Worm (Caenorhabditis elegans) whole organism, L4 larva: Measurements from ENCODE around the gene C17C3.1.

Experiments
- F26F4.8 ChIP-seq: fragments of 200-800 bp; sonication (Bioruptor generic); conservative IDR thresholded peaks from 2 replicates; pipeline ENCODE4 v1.3.6; 2022; ENCODE audit warnings: missing genetic modification characterization, missing compliant biosample characterization
- F49E8.2 ChIP-seq: sonication (generic microtip); optimal IDR thresholded peaks from 2 replicates; lab custom pipeline; 2016; ENCODE audit warnings: missing compliant biosample characterization, mild to moderate bottlenecking, missing genetic modification characterization, borderline replicate concordance
- T26A8.4 ChIP-seq: fragments of 200-800 bp; sonication (Bioruptor generic); IDR thresholded peaks from 2 replicates; pipeline ENCODE4 v1.3.6; 2022; ENCODE audit warnings: missing genetic modification characterization, missing compliant biosample characterization
- Y5F2A.4 ChIP-seq: fragments of 200-800 bp; sonication (Bioruptor generic); optimal IDR thresholded peaks from 2 replicates; lab custom pipeline; 2018; ENCODE audit warnings: mild to moderate bottlenecking, missing genetic modification characterization, missing compliant biosample characterization
- ZK337.2 ChIP-seq: fragments of 200-800 bp; sonication (Bioruptor generic); IDR thresholded peaks from 2 replicates; pipeline ENCODE4 v1.3.6; 2022; ENCODE audit warnings: missing genetic modification reagents, missing genetic modification characterization, missing compliant biosample characterization
- ZK546.5 ChIP-seq, 2 experiments: sonication (generic microtip); optimal IDR thresholded peaks; 2 replicates each; lab custom pipeline; 2017; ENCODE audit warnings: missing biosample characterization in 2 of 2, missing genetic modification characterization in 2 of 2
- aly-2 ChIP-seq: sonication (generic microtip); optimal IDR thresholded peaks from 2 replicates; lab custom pipeline; 2018; ENCODE audit warnings: missing biosample characterization, missing genetic modification characterization
- ama-1 ChIP-seq: fragments of 150-350 bp; optimal IDR thresholded peaks from 2 replicates; lab custom pipeline; 2014; ENCODE audit warnings: inconsistent platforms, mixed read lengths
- ceh-32 ChIP-seq: sonication (generic microtip); optimal IDR thresholded peaks from 2 replicates; lab custom pipeline; 2016; ENCODE audit warnings: mild to moderate bottlenecking, missing genetic modification characterization, missing compliant biosample characterization; ENCODE audit not compliant: poor library complexity
- ceh-82 ChIP-seq: sonication (generic microtip); optimal IDR thresholded peaks from 2 replicates; lab custom pipeline; 2017; ENCODE audit warnings: missing biosample characterization, missing genetic modification characterization
- daf-16 ChIP-seq, 3 experiments: sonication (generic microtip); optimal IDR thresholded peaks; 2 replicates each; lab custom pipeline; 2016 to 2017; ENCODE audit warnings: missing genetic modification characterization in 3 of 3, missing genetic modification reagents in 3 of 3, mild to moderate bottlenecking in 2 of 3, missing compliant biosample characterization in 2 of 3, missing biosample characterization in 1 of 3, moderate library complexity in 1 of 3
- dmd-6 ChIP-seq: fragments of 200-800 bp; sonication (Bioruptor generic); IDR thresholded peaks from 2 replicates; pipeline ENCODE4 v1.3.6; 2022; ENCODE audit warnings: missing genetic modification reagents, missing genetic modification characterization, missing compliant biosample characterization
- dve-1 ChIP-seq: sonication (generic microtip); optimal IDR thresholded peaks from 2 replicates; lab custom pipeline; 2017; ENCODE audit warnings: antibody characterized with exemption, mild to moderate bottlenecking, missing genetic modification characterization, missing compliant biosample characterization; ENCODE audit not compliant: insufficient read depth
- egl-43 ChIP-seq: fragments of 200-800 bp; sonication (Bioruptor generic); IDR thresholded peaks from 2 replicates; pipeline ENCODE4 v1.3.6; 2022; ENCODE audit warnings: missing genetic modification reagents, missing genetic modification characterization, missing compliant biosample characterization
- hlh-11 ChIP-seq: fragments of 200-800 bp; sonication (Bioruptor generic); optimal IDR thresholded peaks from 2 replicates; lab custom pipeline; 2018; ENCODE audit warnings: mild to moderate bottlenecking, missing genetic modification characterization, missing compliant biosample characterization
- hmg-1.1 ChIP-seq: fragments of 200-800 bp; sonication (Bioruptor generic); IDR thresholded peaks from 2 replicates; pipeline ENCODE4 v1.3.6; 2022; ENCODE audit warnings: missing genetic modification reagents, missing genetic modification characterization, missing compliant biosample characterization
- lin-39 ChIP-seq: fragments of 150-350 bp; optimal IDR thresholded peaks from 2 replicates; lab custom pipeline; 2014; ENCODE audit warnings: missing biosample characterization, missing genetic modification reagents, missing genetic modification characterization
- lir-3 ChIP-seq: sonication (generic microtip); optimal IDR thresholded peaks from 2 replicates; lab custom pipeline; 2016; ENCODE audit warnings: mild to moderate bottlenecking, missing genetic modification characterization, missing compliant biosample characterization
- mdl-1 ChIP-seq, 2 experiments: fragments of 150-350 bp in 1 of 2; sonication (generic microtip) in 1 of 2; optimal IDR thresholded peaks; 2 replicates each; lab custom pipeline; 2014 to 2017; ENCODE audit warnings: missing biosample characterization in 2 of 2, missing genetic modification characterization in 2 of 2
- nhr-102 ChIP-seq: sonication (generic microtip); optimal IDR thresholded peaks from 2 replicates; lab custom pipeline; 2016; ENCODE audit warnings: mild to moderate bottlenecking, missing genetic modification characterization, moderate library complexity, missing compliant biosample characterization
- nhr-11 ChIP-seq: fragments of 150-350 bp; optimal IDR thresholded peaks from 2 replicates; lab custom pipeline; 2014; ENCODE audit warnings: missing biosample characterization, missing genetic modification characterization
- nhr-237 ChIP-seq: sonication (generic microtip); optimal IDR thresholded peaks from 2 replicates; lab custom pipeline; 2017; ENCODE audit warnings: missing biosample characterization, missing genetic modification characterization
- nhr-28 ChIP-seq: fragments of 150-350 bp; optimal IDR thresholded peaks from 2 replicates; lab custom pipeline; 2014; ENCODE audit warnings: missing biosample characterization, missing genetic modification characterization
- nhr-41 ChIP-seq: fragments of 200-800 bp; sonication (Bioruptor generic); IDR thresholded peaks from 2 replicates; pipeline ENCODE4 v1.3.6; 2022; ENCODE audit warnings: missing genetic modification reagents, missing genetic modification characterization, missing compliant biosample characterization
- nhr-42 ChIP-seq: fragments of 200-800 bp; sonication (Bioruptor generic); IDR thresholded peaks from 2 replicates; pipeline ENCODE4 v1.3.6; 2022; ENCODE audit warnings: missing genetic modification characterization, missing compliant biosample characterization
- nhr-48 ChIP-seq: sonication (generic microtip); optimal IDR thresholded peaks from 2 replicates; lab custom pipeline; 2016; ENCODE audit warnings: mild to moderate bottlenecking, missing genetic modification characterization, missing compliant biosample characterization
- pqm-1 ChIP-seq: sonication (generic microtip); optimal IDR thresholded peaks from 2 replicates; lab custom pipeline; 2017; ENCODE audit warnings: missing biosample characterization, missing genetic modification characterization
- rbr-2 ChIP-seq: sonication (generic microtip); optimal IDR thresholded peaks from 2 replicates; lab custom pipeline; 2016; ENCODE audit warnings: missing genotype, missing genetic modification characterization, missing compliant biosample characterization
- saeg-2 ChIP-seq: fragments of 200-800 bp; sonication (Bioruptor generic); IDR thresholded peaks from 2 replicates; pipeline ENCODE4 v1.3.6; 2022; ENCODE audit warnings: missing genetic modification reagents, missing genetic modification characterization, missing compliant biosample characterization
- set-16 ChIP-seq: fragments of 200-800 bp; sonication (Bioruptor generic); IDR thresholded peaks from 2 replicates; pipeline ENCODE4 v1.3.6; 2022; ENCODE audit warnings: missing genetic modification reagents, missing genetic modification characterization, missing compliant biosample characterization
- snpc-1.2 ChIP-seq: fragments of 200-800 bp; sonication (Bioruptor generic); IDR thresholded peaks from 2 replicates; pipeline ENCODE4 v1.3.6; 2022; ENCODE audit warnings: missing genetic modification reagents, missing genetic modification characterization, missing compliant biosample characterization
- spr-1 ChIP-seq: sonication (generic microtip); optimal IDR thresholded peaks from 2 replicates; lab custom pipeline; 2016; ENCODE audit warnings: mild to moderate bottlenecking, missing genetic modification characterization, missing compliant biosample characterization
- spr-3 ChIP-seq: fragments of 200-800 bp; sonication (Bioruptor generic); optimal IDR thresholded peaks from 2 replicates; lab custom pipeline; 2018; ENCODE audit warnings: mild to moderate bottlenecking, missing genetic modification characterization, missing compliant biosample characterization
- unc-39 ChIP-seq: sonication (generic microtip); optimal IDR thresholded peaks from 2 replicates; lab custom pipeline; 2017; ENCODE audit warnings: missing biosample characterization, missing genetic modification characterization
- unc-62 ChIP-seq, 3 experiments: fragments of 150-350 bp in 1 of 3; sonication (generic microtip); optimal IDR thresholded peaks in 2 of 3; peaks in 1 of 3; 1 replicate in 1 of 3; 2 replicates in 2 of 3; lab custom pipeline; 2014 to 2017; ENCODE audit warnings: missing biosample characterization in 3 of 3, missing genetic modification characterization in 3 of 3, missing genetic modification reagents in 3 of 3, missing genotype in 1 of 3
- zfp-3 ChIP-seq: fragments of 200-800 bp; sonication (Bioruptor generic); conservative IDR thresholded peaks from 2 replicates; pipeline ENCODE4 v1.3.6; 2022; ENCODE audit warnings: missing genetic modification reagents, missing genetic modification characterization, missing compliant biosample characterization
- zip-2 ChIP-seq: fragments of 150-350 bp; optimal IDR thresholded peaks from 2 replicates; lab custom pipeline; 2014; ENCODE audit warnings: missing biosample characterization, missing genetic modification characterization

Gene C17C3.1

ce11 chrII:5553531-5553930, 16.8 kb upstream of the C17C3.1 start (continued):
- peak; percentile 44 for TF ChIP-seq nhr-28
- TF ChIP-seq ceh-32 (tag; lab: Kevin White, UChicago): no peak
- no peak for TF ChIP-seq ZK337.2 (GFP tag; lab: Robert Waterston, UW)
- no peak for TF ChIP-seq F26F4.8 (GFP tag; lab: Robert Waterston, UW)
- peak; percentile 53 for TF ChIP-seq dmd-6 (GFP tag; lab: Robert Waterston, UW)
- no peak for TF ChIP-seq F49E8.2 (tag; lab: Kevin White, UChicago)
- no peak for TF ChIP-seq ama-1 (lab: Kevin White, UChicago)
- TF ChIP-seq, all 104 proteins: peak for 9

- TF ChIP-seq zip-2 (tag; lab: Kevin White, UChicago): no peak
- TF ChIP-seq nhr-42 (GFP tag; lab: Robert Waterston, UW): no peak
- no peak for TF ChIP-seq ZK337.2 (GFP tag; lab: Robert Waterston, UW)
- TF ChIP-seq zfp-3: no peak
- TF ChIP-seq hlh-11: no peak
- no peak for TF ChIP-seq set-16
- TF ChIP-seq spr-3 (GFP tag; lab: Kevin White, UChicago): no peak
- TF ChIP-seq T26A8.4 (GFP tag; lab: Robert Waterston, UW): no peak
These were observed 16.1 kb upstream of the C17C3.1 start, which contains the start of gene ins-12 for ce11 chrII:5554317-5554716. Gene ins-12 (plus strand): TSS chrII:5554617.

ce11 chrII:5554788-5555187, 15.6 kb upstream of the C17C3.1 start:
- TF ChIP-seq dmd-6 (GFP tag; lab: Robert Waterston, UW): peak; percentile 85
- no peak for TF ChIP-seq pqm-1 (tag; lab: Kevin White, UChicago)
- TF ChIP-seq daf-16 (GFP tag; optimal IDR thresholded peaks at IDR 0.05; lab: Kevin White, UChicago): no peak
- peak; percentile 51 for TF ChIP-seq daf-16 (tag; optimal IDR thresholded peaks at IDR 0.05; lab: Kevin White, UChicago)
- no peak for TF ChIP-seq saeg-2 (GFP tag; lab: Robert Waterston, UW)
- peak; percentile 19 for TF ChIP-seq dve-1 (tag; lab: Kevin White, UChicago)
- TF ChIP-seq, all 104 proteins: peak for 3

ce11 chrII:5555522-5555921, 14.8 kb upstream of the C17C3.1 start:
- TF ChIP-seq rbr-2 (tag; lab: Kevin White, UChicago) (no peak), nhr-102 (tag; lab: Kevin White, UChicago) (peak; percentile 22), daf-16 (GFP tag; optimal IDR thresholded peaks at IDR 0.05; lab: Kevin White, UChicago) (no peak), daf-16 (tag; optimal IDR thresholded peaks at IDR 0.05; lab: Kevin White, UChicago) (peak; percentile 47), dve-1 (tag; lab: Kevin White, UChicago) (peak; percentile 21), unc-62 (GFP tag; optimal IDR thresholded peaks at IDR 0.05 in 1 of 2; lab: Kevin White, UChicago) (peak in 1 of 2 experiments; percentile 2), unc-62 (tag; optimal IDR thresholded peaks at IDR 0.05; lab: Kevin White, UChicago) (no peak)

DNA sequence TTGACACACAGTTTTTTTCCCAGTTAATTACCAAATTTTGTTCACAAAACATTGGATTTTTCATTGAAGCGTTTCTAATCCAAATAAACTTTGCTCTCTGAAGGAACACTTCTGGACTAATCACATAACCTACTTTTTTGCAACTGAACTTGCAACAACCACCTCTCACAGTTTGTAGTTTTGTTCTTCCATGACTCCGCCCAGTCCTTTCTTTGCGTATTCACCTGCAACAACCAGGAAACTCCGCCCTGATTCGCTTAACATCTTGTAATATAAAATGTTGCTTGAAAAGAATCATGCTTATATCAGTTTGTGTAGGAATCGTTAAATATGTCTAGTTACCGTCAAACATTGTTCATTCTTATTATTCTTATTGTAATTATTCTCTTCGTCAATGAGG, 13.9 kb upstream of the C17C3.1 start, which contains the start of gene ins-11:
TSS of gene ins-11 (plus strand) at position 301 of the 400 bp plus-strand sequence.
- TF ChIP-seq nhr-237 (tag; lab: Kevin White, UChicago): no peak
- no peak for TF ChIP-seq lir-3 (tag; lab: Kevin White, UChicago)
- no peak for TF ChIP-seq unc-39 (tag; lab: Kevin White, UChicago)
- no peak for TF ChIP-seq spr-1 (tag; lab: Kevin White, UChicago)
- no peak for TF ChIP-seq nhr-11
- TF ChIP-seq hlh-11: no peak
- TF ChIP-seq Y5F2A.4 (GFP tag; lab: Kevin White, UChicago): no peak
- no peak for TF ChIP-seq egl-43
- no peak for TF ChIP-seq nhr-48
- TF ChIP-seq lin-39: no peak
- TF ChIP-seq aly-2 (tag; lab: Kevin White, UChicago): no peak
- TF ChIP-seq hmg-1.1 (GFP tag; lab: Robert Waterston, UW): no peak
- no peak for TF ChIP-seq pqm-1 (tag; lab: Kevin White, UChicago)
- no peak for TF ChIP-seq mdl-1 (tag; optimal IDR thresholded peaks at IDR 0.05; lab: Kevin White, UChicago)
- TF ChIP-seq nhr-41 (GFP tag; lab: Robert Waterston, UW): no peak
- TF ChIP-seq ZK546.5 (tag; optimal IDR thresholded peaks at IDR 0.05; lab: Kevin White, UChicago): no peak
- TF ChIP-seq snpc-1.2 (GFP tag; lab: Robert Waterston, UW): no peak
- no peak for TF ChIP-seq dmd-6 (GFP tag; lab: Robert Waterston, UW)
- TF ChIP-seq ceh-82 (tag; lab: Kevin White, UChicago): no peak
